Fruit fly (Drosophila melanogaster): Measurements from ENCODE around the gene osa.

Gene osa

dm6 chr3R:17724963-17725362 is 6.8 kb upstream of the osa start, which contains the start of gene Atg8b:
Gene Atg8b (minus strand): TSS chr3R:17725063.
- TF ChIP-seq CG34224 (GFP tag; IDR thresholded peaks at IDR 0.05; ENCODE audit: partially characterized antibody) (no peak), sqz (GFP tag; optimal IDR thresholded peaks at IDR 0.05) (no peak), jumu (GFP tag; optimal IDR thresholded peaks at IDR 0.05) (no peak)

- TF ChIP-seq CG12659 (GFP tag; optimal IDR thresholded peaks at IDR 0.05), result peak; percentile 23
- TF ChIP-seq sens (GFP tag), result peak; percentile 69
- TF ChIP-seq CG31441 (GFP tag; IDR thresholded peaks at IDR 0.05), result 0 out of 2 replicates have a peak, but pooled peaks have one; percentile 18
- TF ChIP-seq H2.0 (GFP tag; IDR thresholded peaks at IDR 0.05), result no peak
- no peak for TF ChIP-seq abd-A (tag; optimal IDR thresholded peaks at IDR 0.05)
- no peak for TF ChIP-seq CG9932 (GFP tag; IDR thresholded peaks at IDR 0.05)
- TF ChIP-seq unc-4 (GFP tag; IDR thresholded peaks at IDR 0.05; ENCODE audit: partially characterized antibody), result no peak
- TF ChIP-seq pros (GFP tag; optimal IDR thresholded peaks at IDR 0.05), result no peak
- no peak for TF ChIP-seq CG12104 (GFP tag; optimal IDR thresholded peaks at IDR 0.05)
- no peak for TF ChIP-seq pita (GFP tag; optimal IDR thresholded peaks at IDR 0.05)
- TF ChIP-seq Drgx (GFP tag; IDR thresholded peaks at IDR 0.05), result no peak
- no peak for TF ChIP-seq CG17612 (GFP tag; IDR thresholded peaks at IDR 0.05)
- no peak for TF ChIP-seq fu2 (GFP tag; optimal IDR thresholded peaks at IDR 0.05)
- peak; percentile 60 for TF ChIP-seq stwl (tag; optimal IDR thresholded peaks at IDR 0.05)
- peak; percentile 97 for TF ChIP-seq CG31365 (tag; optimal IDR thresholded peaks at IDR 0.05)
- no peak for TF ChIP-seq gfzf (GFP tag; optimal IDR thresholded peaks at IDR 0.05)
- peak; percentile 10 for TF ChIP-seq Elba2 (GFP tag; optimal IDR thresholded peaks at IDR 0.05)
- peak; percentile 52; the same call in 2 of the 3 replicates for TF ChIP-seq CG6791 (GFP tag; IDR thresholded peaks at IDR 0.05; ENCODE audit: partially characterized antibody)
- no peak for TF ChIP-seq Xrp1 (GFP tag; IDR thresholded peaks at IDR 0.05)
- TF ChIP-seq pan (optimal IDR thresholded peaks at IDR 0.05), result no peak
- TF ChIP-seq pan (GFP tag; optimal IDR thresholded peaks at IDR 0.05 in 1 of 2, IDR thresholded peaks at IDR 0.05 in 1 of 2), result no peak
- TF ChIP-seq CG15601 (tag; optimal IDR thresholded peaks at IDR 0.05), result peak; percentile 27
- no peak for TF ChIP-seq CG8290 (GFP tag; optimal IDR thresholded peaks at IDR 0.05)
- peak in 1 of 2 experiments; percentile 28 for TF ChIP-seq CG8290 (tag; optimal IDR thresholded peaks at IDR 0.05)
- TF ChIP-seq CG14050 (GFP tag; IDR thresholded peaks at IDR 0.05), result no peak
- TF ChIP-seq Meics (GFP tag; optimal IDR thresholded peaks at IDR 0.05), result no peak
- no peak for TF ChIP-seq CG2199 (GFP tag; IDR thresholded peaks at IDR 0.05)
- peak; percentile 70 for TF ChIP-seq CG12155 (GFP tag; optimal IDR thresholded peaks at IDR 0.05)
- no peak for TF ChIP-seq otp (GFP tag; IDR thresholded peaks at IDR 0.05)
- 0 out of 2 replicates have a peak, but pooled peaks have one; percentile 11 for TF ChIP-seq CG32532 (GFP tag; IDR thresholded peaks at IDR 0.05)
- TF ChIP-seq Kr (GFP tag; optimal IDR thresholded peaks at IDR 0.05), result no peak
- no peak for TF ChIP-seq Fer2 (tag; optimal IDR thresholded peaks at IDR 0.05)
- TF ChIP-seq Fer1 (GFP tag; optimal IDR thresholded peaks at IDR 0.05), result no peak
- no peak for TF ChIP-seq D (optimal IDR thresholded peaks at IDR 0.05)
- TF ChIP-seq D (GFP tag; optimal IDR thresholded peaks at IDR 0.05), result no peak
- TF ChIP-seq Dll (GFP tag; IDR thresholded peaks at IDR 0.05; ENCODE audit: partially characterized antibody), result no peak
- no peak for TF ChIP-seq CG7556 (GFP tag; optimal IDR thresholded peaks at IDR 0.05)
- peak; percentile 22 for TF ChIP-seq bbx (GFP tag; IDR thresholded peaks at IDR 0.05; ENCODE audit: partially characterized antibody)
- peak; percentile 53 for TF ChIP-seq CTCF (GFP tag; optimal IDR thresholded peaks at IDR 0.05)
- no peak for TF ChIP-seq Sry-β (GFP tag; optimal IDR thresholded peaks at IDR 0.05)
- no peak for TF ChIP-seq ftz-f1 (GFP tag; optimal IDR thresholded peaks at IDR 0.05)
- TF ChIP-seq Myb (GFP tag; optimal IDR thresholded peaks at IDR 0.05), result no peak
- TF ChIP-seq disco-r (GFP tag; optimal IDR thresholded peaks at IDR 0.05), result no peak
- TF ChIP-seq amos (GFP tag; IDR thresholded peaks at IDR 0.05; ENCODE audit: partially characterized antibody), result peak; percentile 37; the same call in 1 of the 2 replicates
- TF ChIP-seq Dref (GFP tag; IDR thresholded peaks at IDR 0.05), result peak; percentile 70
- TF ChIP-seq Hmr (GFP tag; optimal IDR thresholded peaks at IDR 0.05), result no peak
These were observed 843 bp upstream of the osa start, which contains the start of gene Pxt for dm6 chr3R:17718760-17719625. Gene Pxt (plus strand): TSS chr3R:17719454.
